Fruit fly (Drosophila melanogaster): ENCODE measurements around the gene ImpE2.

ImpE2 gene

DNA sequence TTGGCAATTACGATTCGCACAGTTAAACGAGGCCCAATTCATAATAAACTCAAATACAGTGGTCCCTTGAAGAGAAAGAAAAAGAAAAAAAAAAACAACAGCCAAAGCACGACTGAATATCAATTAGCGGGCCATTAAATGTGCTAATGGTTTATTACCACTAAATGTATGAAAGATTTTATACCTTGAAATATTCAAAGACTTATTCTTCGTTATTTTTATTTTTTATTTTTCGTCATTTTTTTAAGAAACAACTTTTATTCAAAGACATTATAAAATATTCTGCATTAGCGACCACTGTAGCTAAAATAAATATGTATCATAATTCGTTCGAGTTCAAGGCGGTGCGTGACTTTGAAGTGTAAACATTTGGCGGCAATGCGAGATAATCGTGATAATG is 31.7 kb upstream of the ImpE2 start (continued):
- TF ChIP-seq sd (tag; optimal IDR thresholded peaks at IDR 0.05) (peak; percentile 9), Poxn (GFP tag; IDR thresholded peaks at IDR 0.05) (no peak), bcd (GFP tag; optimal IDR thresholded peaks at IDR 0.05) (peak; percentile 17), nmo (GFP tag; optimal IDR thresholded peaks at IDR 0.05) (peak; percentile 35), CG14441 (GFP tag; IDR thresholded peaks at IDR 0.05) (peak; percentile 6; the same call in 1 of the 2 replicates), hkb (optimal IDR thresholded peaks at IDR 0.05) (no peak), hkb (GFP tag; IDR thresholded peaks at IDR 0.05) (0 out of 2 replicates have a peak, but pooled peaks have one; percentile 26), CG3847 (GFP tag; IDR thresholded peaks at IDR 0.05) (peak; percentile 25; the same call in 1 of the 2 replicates)

dm6 chr3L:3543525-3543971 is 31.1 kb upstream of the ImpE2 start:
- TF ChIP-seq Ravus (GFP tag; IDR thresholded peaks at IDR 0.05) (no peak), mld (GFP tag; IDR thresholded peaks at IDR 0.05; ENCODE audit: partially characterized antibody) (peak; percentile 8; the same call in 1 of the 3 replicates), CG13894 (tag; optimal IDR thresholded peaks at IDR 0.05) (no peak), CG7271 (tag; optimal IDR thresholded peaks at IDR 0.05) (peak; percentile 52), dimm (GFP tag; IDR thresholded peaks at IDR 0.05) (no peak), Abd-B (GFP tag; optimal IDR thresholded peaks at IDR 0.05) (no peak), CG10274 (GFP tag; optimal IDR thresholded peaks at IDR 0.05) (no peak), Lpt (GFP tag; optimal IDR thresholded peaks at IDR 0.05) (no peak), Elba2 (GFP tag; optimal IDR thresholded peaks at IDR 0.05) (no peak), z (GFP tag; IDR thresholded peaks at IDR 0.05) (no peak; the same call in 2 of the 3 replicates), Atf3 (GFP tag; optimal IDR thresholded peaks at IDR 0.05) (no peak), Hmr (GFP tag; optimal IDR thresholded peaks at IDR 0.05) (peak; percentile 79), CG3838 (GFP tag; optimal IDR thresholded peaks at IDR 0.05) (no peak), CG33557 (GFP tag; optimal IDR thresholded peaks at IDR 0.05) (peak; percentile 22), seq (GFP tag; IDR thresholded peaks at IDR 0.05) (0 out of 2 replicates have a peak, but pooled peaks have one; percentile 7), row (GFP tag; IDR thresholded peaks at IDR 0.05) (no peak), CG1233 (GFP tag; optimal IDR thresholded peaks at IDR 0.05) (peak; percentile 31), CG6765 (GFP tag; optimal IDR thresholded peaks at IDR 0.05) (peak; percentile 40), sug (tag; optimal IDR thresholded peaks at IDR 0.05) (peak; percentile 14), ERR (GFP tag; optimal IDR thresholded peaks at IDR 0.05) (no peak), Atf-2 (GFP tag; optimal IDR thresholded peaks at IDR 0.05) (no peak), Opbp (GFP tag; IDR thresholded peaks at IDR 0.05; ENCODE audit: partially characterized antibody) (peak; percentile 68), Xbp1 (GFP tag; optimal IDR thresholded peaks at IDR 0.05) (no peak), Nf-YB (GFP tag; optimal IDR thresholded peaks at IDR 0.05) (no peak), CG7786 (GFP tag; optimal IDR thresholded peaks at IDR 0.05) (no peak), CG6689 (GFP tag; IDR thresholded peaks at IDR 0.05) (no peak), CG11560 (tag; IDR thresholded peaks at IDR 0.05) (no peak), Rx (GFP tag; IDR thresholded peaks at IDR 0.05) (no peak), CG12236 (GFP tag; optimal IDR thresholded peaks at IDR 0.05) (no peak), CG6854 (GFP tag; optimal IDR thresholded peaks at IDR 0.05) (peak; percentile 35), hb (GFP tag; IDR thresholded peaks at IDR 0.05; ENCODE audit: partially characterized antibody) (no peak), ham (GFP tag; IDR thresholded peaks at IDR 0.05) (no peak), CG8290 (GFP tag; optimal IDR thresholded peaks at IDR 0.05) (no peak), CG8290 (tag; optimal IDR thresholded peaks at IDR 0.05) (peak in 1 of 2 experiments; percentile 56), phol (tag; optimal IDR thresholded peaks at IDR 0.05) (no peak), CG14441 (GFP tag; IDR thresholded peaks at IDR 0.05) (peak; percentile 7; the same call in 1 of the 2 replicates), Hand (GFP tag; optimal IDR thresholded peaks at IDR 0.05) (no peak), D19B (GFP tag; optimal IDR thresholded peaks at IDR 0.05) (no peak), CG9817 (tag; optimal IDR thresholded peaks at IDR 0.05) (no peak), CG12391 (tag; optimal IDR thresholded peaks at IDR 0.05) (no peak), Pdp1 (GFP tag; optimal IDR thresholded peaks at IDR 0.05) (no peak), Aef1 (GFP tag; IDR thresholded peaks at IDR 0.05) (no peak), CG32767 (GFP tag; IDR thresholded peaks at IDR 0.05) (peak; percentile 19; the same call in 1 of the 2 replicates)

Data from whole organism, embryonic.